Worm (Caenorhabditis elegans): ENCODE data around the gene F17C11.12.

The F17C11.12 gene

ce11 chrV:10921747-10922146, 15.0 kb downstream of the F17C11.12 start, which contains the start of gene nas-31:
Gene nas-31, minus strand, starts transcription at chrV:10921847.
- TF ChIP-seq cey-2 (tag; optimal IDR thresholded peaks at IDR 0.05; ENCODE audit: borderline replicate concordance, insufficient read depth) (no peak), aha-1 (tag) (peak; percentile 36), unc-62 (GFP tag; optimal IDR thresholded peaks at IDR 0.05 in 1 of 2) (peak in 1 of 2 experiments; percentile 58), unc-62 (tag; optimal IDR thresholded peaks at IDR 0.05) (no peak)

- TF ChIP-seq lin-15B (tag; optimal IDR thresholded peaks at IDR 0.05) = no peak
- no peak for TF ChIP-seq ztf-7 (tag; optimal IDR thresholded peaks at IDR 0.05)
Observed at ce11 chrV:10918373-10918772, 18.3 kb downstream of the F17C11.12 start, which contains the start of gene F58B4.2. Gene F58B4.2, minus strand, starts transcription at chrV:10918473.

ce11 chrV:10915922-10916321, 20.8 kb downstream of the F17C11.12 start:
- TF ChIP-seq hlh-30 (tag; optimal IDR thresholded peaks at IDR 0.05; ENCODE audit: insufficient read depth) (no peak), mdt-29 (GFP tag; IDR thresholded peaks at IDR 0.05) (no peak), mdl-1 (tag; optimal IDR thresholded peaks at IDR 0.05) (no peak), php-3 (GFP tag; IDR thresholded peaks at IDR 0.05) (no peak), pha-4 (GFP tag; IDR thresholded peaks at IDR 0.05) (no peak), pha-4 (tag; optimal IDR thresholded peaks at IDR 0.05) (no peak), mes-2 (tag; optimal IDR thresholded peaks at IDR 0.05; ENCODE audit: poor library complexity, severe bottlenecking) (no peak), daf-12 (tag; optimal IDR thresholded peaks at IDR 0.05) (no peak), tag-97 (GFP tag; IDR thresholded peaks at IDR 0.05) (no peak), T20F7.1 (GFP tag; optimal IDR thresholded peaks at IDR 0.05) (no peak), attf-4 (tag; optimal IDR thresholded peaks at IDR 0.05) (no peak), madf-5 (GFP tag; IDR thresholded peaks at IDR 0.05) (no peak), rbr-2 (tag; optimal IDR thresholded peaks at IDR 0.05) (no peak), nhr-77 (tag; optimal IDR thresholded peaks at IDR 0.05) (no peak), spr-3 (GFP tag; optimal IDR thresholded peaks at IDR 0.05) (no peak)

ce11 chrV:10909959-10910358, 26.8 kb downstream of the F17C11.12 start:
- TF ChIP-seq dve-1 (tag; optimal IDR thresholded peaks at IDR 0.05; ENCODE audit: insufficient read depth) (no peak), lin-29 (GFP tag; IDR thresholded peaks at IDR 0.05) (no peak)

ce11 chrV:10909071-10909470, 27.6 kb downstream of the F17C11.12 start, which contains the start of gene zzz-1:
Gene zzz-1, minus strand, starts transcription at chrV:10909171.
- TF ChIP-seq tag-97 (GFP tag; IDR thresholded peaks at IDR 0.05) (no peak), F49E8.2 (tag; optimal IDR thresholded peaks at IDR 0.05; ENCODE audit: borderline replicate concordance) (no peak)

- TF ChIP-seq ctbp-1 (GFP tag; IDR thresholded peaks at IDR 0.05) (0 out of 2 replicates have a peak, but pooled peaks have one; percentile 43), hlh-30 (tag; optimal IDR thresholded peaks at IDR 0.05; ENCODE audit: insufficient read depth) (peak; percentile 13), lin-29 (GFP tag; IDR thresholded peaks at IDR 0.05) (no peak), mdl-1 (tag; optimal IDR thresholded peaks at IDR 0.05) (peak in 1 of 2 experiments; percentile 8), hmg-1.1 (GFP tag; IDR thresholded peaks at IDR 0.05) (0 out of 2 replicates have a peak, but pooled peaks have one; percentile 21), dmd-6 (GFP tag; IDR thresholded peaks at IDR 0.05) (0 out of 2 replicates have a peak, but pooled peaks have one; percentile 10), zfp-2 (tag; optimal IDR thresholded peaks at IDR 0.05) (no peak), rbr-2 (tag; optimal IDR thresholded peaks at IDR 0.05) (peak; percentile 34), lsy-2 (tag; optimal IDR thresholded peaks at IDR 0.05) (peak in 1 of 2 experiments; percentile 3), unc-62 (GFP tag; optimal IDR thresholded peaks at IDR 0.05 in 1 of 2) (peak in 1 of 2 experiments; percentile 65), unc-62 (tag; optimal IDR thresholded peaks at IDR 0.05) (no peak), fkh-10 (GFP tag; optimal IDR thresholded peaks at IDR 0.05) (peak; percentile 71), nhr-48 (tag; optimal IDR thresholded peaks at IDR 0.05) (no peak), F10B5.3 (tag; optimal IDR thresholded peaks at IDR 0.05) (no peak), aha-1 (tag) (peak; percentile 87), ceh-20 (GFP tag; IDR thresholded peaks at IDR 0.05) (0 out of 2 replicates have a peak, but pooled peaks have one; percentile 12), mep-1 (tag; optimal IDR thresholded peaks at IDR 0.05) (peak; percentile 32)
Observed at ce11 chrV:10904795-10905194, 31.9 kb downstream of the F17C11.12 start.

All from whole organism, L4 larva.